Fruit fly (Drosophila melanogaster) whole organism, adult: ENCODE results near the gene CG42827.

Source experiments
- CG7045 ChIP-seq: fragments of 200-800 bp; sonication (Bioruptor generic); optimal IDR thresholded peaks from 2 replicates; lab custom pipeline; 2017; ENCODE audit warnings: missing biosample characterization, mild to moderate bottlenecking, missing genetic modification characterization
- Crg-1 ChIP-seq: fragments of 200-800 bp; sonication (Bioruptor generic); optimal IDR thresholded peaks from 2 replicates; lab custom pipeline; 2016; ENCODE audit warnings: missing biosample characterization, missing genetic modification characterization
- Mnt ChIP-seq: fragments of 200-800 bp; sonication (Bioruptor generic); optimal IDR thresholded peaks from 2 replicates; lab custom pipeline; 2016; ENCODE audit warnings: missing biosample characterization, mild to moderate bottlenecking, missing genetic modification characterization

DNA sequence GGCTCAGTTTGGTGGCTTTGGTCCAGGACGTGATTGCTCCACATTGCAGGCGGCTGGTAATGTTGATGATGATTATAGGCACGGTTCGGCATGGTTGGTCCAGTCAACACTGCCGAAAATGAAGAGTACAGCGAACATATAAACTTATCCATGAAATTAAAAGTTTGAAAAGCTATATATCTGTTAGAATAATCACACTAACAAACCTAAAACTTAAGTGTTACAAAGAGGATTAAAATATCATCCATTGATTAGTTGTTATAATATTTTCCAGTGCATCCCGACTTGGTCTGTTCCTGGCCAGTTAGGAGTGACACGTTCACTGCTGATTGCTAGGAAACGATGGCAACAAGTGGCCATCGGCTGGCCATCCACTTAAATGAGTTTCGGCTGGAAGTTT, 27.0 kb downstream of the CG42827 start:
- TF ChIP-seq CG7045: no peak
- TF ChIP-seq Crg-1: no peak
- no peak for TF ChIP-seq Mnt
